Worm (Caenorhabditis elegans) whole organism, L1 larva: ENCODE measurements around the gene cfim-2.

ENCODE experiments used
- C34B4.2 ChIP-seq: sonication (generic microtip); optimal IDR thresholded peaks from 2 replicates; lab custom pipeline; 2017; ENCODE audit warnings: mild to moderate bottlenecking, missing genetic modification characterization, missing compliant biosample characterization
- fkh-10 ChIP-seq: sonication (generic microtip); optimal IDR thresholded peaks from 2 replicates; lab custom pipeline; 2017; ENCODE audit warnings: missing biosample characterization, missing genetic modification reagents, missing genetic modification characterization
- lir-3 ChIP-seq: sonication (generic microtip); optimal IDR thresholded peaks from 2 replicates; lab custom pipeline; 2016; ENCODE audit warnings: mild to moderate bottlenecking, missing genetic modification characterization, moderate library complexity, missing compliant biosample characterization; ENCODE audit not compliant: poor library complexity
- lsy-2 ChIP-seq, 2 experiments: fragments of 150-350 bp; optimal IDR thresholded peaks; 2 replicates each; lab custom pipeline; 2014; ENCODE audit warnings: missing biosample characterization in 2 of 2, missing genetic modification characterization in 2 of 2
- nhr-12 ChIP-seq: sonication (generic microtip); optimal IDR thresholded peaks from 2 replicates; lab custom pipeline; 2017; ENCODE audit warnings: missing biosample characterization, missing genetic modification characterization
- nhr-28 ChIP-seq: fragments of 150-350 bp; optimal IDR thresholded peaks from 2 replicates; lab custom pipeline; 2014; ENCODE audit warnings: missing biosample characterization, missing genetic modification characterization
- swsn-7 ChIP-seq: sonication (generic microtip); optimal IDR thresholded peaks from 2 replicates; lab custom pipeline; 2016; ENCODE audit warnings: missing genetic modification characterization, missing compliant biosample characterization
- unc-62 ChIP-seq: fragments of 150-350 bp; optimal IDR thresholded peaks from 2 replicates; lab custom pipeline; 2014; ENCODE audit warnings: missing biosample characterization, missing genetic modification reagents, missing genetic modification characterization
- ztf-4 ChIP-seq: fragments of 150-350 bp; optimal IDR thresholded peaks from 2 replicates; lab custom pipeline; 2014; ENCODE audit warnings: missing biosample characterization, missing genetic modification characterization

DNA sequence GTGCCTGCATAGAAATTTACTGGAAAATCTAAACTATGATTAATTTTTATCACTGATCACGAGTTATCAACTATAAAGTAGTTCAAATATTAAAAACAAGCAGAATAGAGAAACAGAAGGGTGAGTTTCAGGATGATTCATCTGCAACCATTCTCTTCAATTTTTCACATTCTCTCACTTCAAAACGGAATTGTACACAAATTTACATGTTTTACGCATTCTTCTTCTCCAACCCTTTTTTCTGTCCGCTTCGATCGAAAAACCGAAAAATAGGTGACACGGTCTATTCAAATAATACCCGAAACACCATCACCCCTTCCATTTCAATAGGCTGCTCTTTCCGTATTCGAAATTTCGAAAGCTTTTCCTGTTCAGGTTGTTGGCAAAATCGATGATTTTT lies 7.5 kb downstream of the cfim-2 start, which contains the start of gene D1046.4:
- TF ChIP-seq lsy-2 (tag; optimal IDR thresholded peaks at IDR 0.05; lab: Kevin White, UChicago) (no peak), lir-3 (tag; lab: Kevin White, UChicago) (no peak), nhr-12 (tag; lab: Kevin White, UChicago) (no peak), swsn-7 (tag; lab: Kevin White, UChicago) (no peak), unc-62 (GFP tag; lab: Kevin White, UChicago) (no peak), nhr-28 (tag; lab: Kevin White, UChicago) (no peak), C34B4.2 (no peak), fkh-10 (GFP tag; lab: Kevin White, UChicago) (no peak), ztf-4 (no peak)
